Worm (Caenorhabditis elegans) whole organism, L2 larva: ENCODE measurements around the gene ZC190.7.
A peak's percentile ranks its signal among the peaks of the same experiment; 100 is the strongest.

ENCODE experiments used
- F13H6.1 ChIP-seq: sonication (generic microtip); optimal IDR thresholded peaks from 2 replicates; lab custom pipeline; 2016; ENCODE audit warnings: missing genetic modification characterization, missing compliant biosample characterization
- R02D3.7 ChIP-seq: fragments of 150-350 bp; optimal IDR thresholded peaks from 2 replicates; lab custom pipeline; 2014; ENCODE audit warnings: missing biosample characterization, missing genetic modification characterization
- Y55F3AM.14 ChIP-seq: fragments of 200-800 bp; sonication (Bioruptor generic); optimal IDR thresholded peaks from 2 replicates; lab custom pipeline; 2018; ENCODE audit warnings: mild to moderate bottlenecking, missing genetic modification characterization, missing compliant biosample characterization
- alr-1 ChIP-seq: fragments of 150-350 bp; optimal IDR thresholded peaks from 2 replicates; lab custom pipeline; 2014; ENCODE audit warnings: missing biosample characterization, missing genetic modification characterization
- aly-2 ChIP-seq: fragments of 150-350 bp; optimal IDR thresholded peaks from 2 replicates; lab custom pipeline; 2014; ENCODE audit warnings: missing biosample characterization, missing genetic modification characterization
- ama-1 ChIP-seq: fragments of 150-350 bp; optimal IDR thresholded peaks from 2 replicates; lab custom pipeline; 2018; ENCODE audit warnings: inconsistent platforms
- blmp-1 ChIP-seq: sonication (generic microtip); optimal IDR thresholded peaks from 2 replicates; lab custom pipeline; 2017; ENCODE audit warnings: missing genetic modification characterization, mild to moderate bottlenecking, missing compliant biosample characterization, antibody characterized with exemption, moderate library complexity; ENCODE audit not compliant: insufficient read depth
- ceh-16 ChIP-seq: fragments of 150-350 bp; optimal IDR thresholded peaks from 2 replicates; lab custom pipeline; 2014; ENCODE audit warnings: missing biosample characterization, missing genetic modification characterization
- egl-27 ChIP-seq: sonication (generic microtip); optimal IDR thresholded peaks from 3 replicates; lab custom pipeline; 2017; ENCODE audit warnings: missing biosample characterization, missing genetic modification reagents, missing genetic modification characterization
- elt-1 ChIP-seq: fragments of 150-350 bp; optimal IDR thresholded peaks from 2 replicates; lab custom pipeline; 2014; ENCODE audit warnings: missing biosample characterization, missing genetic modification characterization
- elt-3 ChIP-seq: sonication (generic microtip); optimal IDR thresholded peaks from 2 replicates; lab custom pipeline; 2017; ENCODE audit warnings: missing biosample characterization, missing genetic modification characterization
- fos-1 ChIP-seq: fragments of 150-350 bp; optimal IDR thresholded peaks from 2 replicates; lab custom pipeline; 2014; ENCODE audit warnings: missing biosample characterization, missing genetic modification characterization
- gmeb-1 ChIP-seq: fragments of 150-350 bp; optimal IDR thresholded peaks from 2 replicates; lab custom pipeline; 2014; ENCODE audit warnings: missing biosample characterization, missing genetic modification characterization
- lin-11 ChIP-seq: fragments of 150-350 bp; sonication (generic microtip); optimal IDR thresholded peaks from 2 replicates; lab custom pipeline; 2014; ENCODE audit warnings: missing biosample characterization, missing genetic modification characterization, inconsistent platforms, mixed read lengths
- lin-13 ChIP-seq: fragments of 150-350 bp; optimal IDR thresholded peaks from 2 replicates; lab custom pipeline; 2014; ENCODE audit warnings: missing biosample characterization, missing genetic modification reagents, missing genetic modification characterization
- lin-39 ChIP-seq: fragments of 150-350 bp; optimal IDR thresholded peaks from 2 replicates; lab custom pipeline; 2014; ENCODE audit warnings: missing biosample characterization, missing genetic modification reagents, missing genetic modification characterization
- mab-5 ChIP-seq: fragments of 150-350 bp; optimal IDR thresholded peaks from 2 replicates; lab custom pipeline; 2014; ENCODE audit warnings: missing biosample characterization, missing genetic modification characterization
- mdl-1 ChIP-seq, 2 experiments: fragments of 150-350 bp in 1 of 2; sonication (generic microtip) in 1 of 2; optimal IDR thresholded peaks; 2 replicates each; lab custom pipeline; 2017; ENCODE audit warnings: missing biosample characterization in 2 of 2, missing genetic modification characterization in 2 of 2
- nhr-10 ChIP-seq: sonication (generic microtip); optimal IDR thresholded peaks from 2 replicates; lab custom pipeline; 2017; ENCODE audit warnings: missing biosample characterization, missing genetic modification characterization
- nhr-129 ChIP-seq: fragments of 150-350 bp; optimal IDR thresholded peaks from 2 replicates; lab custom pipeline; 2014; ENCODE audit warnings: missing biosample characterization, missing genetic modification characterization
- nhr-21 ChIP-seq: fragments of 150-350 bp; optimal IDR thresholded peaks from 2 replicates; lab custom pipeline; 2014; ENCODE audit warnings: missing biosample characterization, missing genetic modification characterization
- nhr-237 ChIP-seq: fragments of 150-350 bp; optimal IDR thresholded peaks from 2 replicates; lab custom pipeline; 2014; ENCODE audit warnings: missing biosample characterization, missing genetic modification characterization
- nhr-25 ChIP-seq: fragments of 150-350 bp; sonication (generic microtip); optimal IDR thresholded peaks from 3 replicates; lab custom pipeline; 2014; ENCODE audit warnings: missing biosample characterization, missing genetic modification characterization
- nhr-6 ChIP-seq: fragments of 150-350 bp; optimal IDR thresholded peaks from 2 replicates; lab custom pipeline; 2014; ENCODE audit warnings: missing biosample characterization, missing genetic modification characterization
- sma-3 ChIP-seq: sonication (generic microtip); optimal IDR thresholded peaks from 2 replicates; lab custom pipeline; 2016; ENCODE audit warnings: missing genetic modification reagents, missing genetic modification characterization, missing compliant biosample characterization
- sma-9 ChIP-seq, 2 experiments: fragments of 150-350 bp in 1 of 2; sonication (generic microtip) in 1 of 2; optimal IDR thresholded peaks; 2 replicates each; lab custom pipeline; 2014 to 2016; ENCODE audit warnings: missing genetic modification characterization in 2 of 2, mild to moderate bottlenecking in 1 of 2, missing biosample characterization in 1 of 2, missing compliant biosample characterization in 1 of 2, missing genetic modification reagents in 1 of 2, moderate library complexity in 1 of 2
- unc-55 ChIP-seq: fragments of 150-350 bp; sonication (generic microtip); optimal IDR thresholded peaks from 3 replicates; lab custom pipeline; 2014; ENCODE audit warnings: missing biosample characterization, missing genetic modification reagents, missing genetic modification characterization
- unc-62 ChIP-seq: fragments of 150-350 bp; optimal IDR thresholded peaks from 2 replicates; lab custom pipeline; 2014; ENCODE audit warnings: missing biosample characterization, missing genetic modification reagents, missing genetic modification characterization
- zag-1 ChIP-seq: fragments of 150-350 bp; optimal IDR thresholded peaks from 2 replicates; lab custom pipeline; 2014; ENCODE audit warnings: missing biosample characterization, missing genetic modification characterization
- ztf-11 ChIP-seq: sonication (generic microtip); optimal IDR thresholded peaks from 2 replicates; lab custom pipeline; 2017; ENCODE audit warnings: missing biosample characterization, missing genetic modification characterization
- ztf-4 ChIP-seq: fragments of 150-350 bp; optimal IDR thresholded peaks from 2 replicates; lab custom pipeline; 2014; ENCODE audit warnings: missing biosample characterization, missing genetic modification characterization

ZC190.7 gene

DNA sequence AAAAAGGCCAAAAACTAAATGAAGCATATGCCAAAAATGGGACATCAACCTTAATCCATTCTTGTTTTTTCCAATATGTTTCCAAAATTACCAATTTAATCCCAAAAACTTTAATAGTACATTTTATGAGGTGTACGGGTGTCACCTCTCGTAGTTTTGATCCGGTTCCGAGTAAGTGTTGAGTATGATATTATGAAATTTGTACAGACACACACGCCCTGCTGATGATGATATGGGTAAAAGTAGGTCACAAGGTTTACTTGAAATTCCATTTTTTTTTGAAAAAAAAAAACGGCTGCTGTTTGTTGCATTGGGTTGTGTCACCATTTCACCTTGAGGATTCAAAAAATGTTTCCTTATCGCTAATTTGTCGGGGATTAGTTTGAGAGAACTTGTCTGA, 28.8 kb downstream of the ZC190.7 start:
- TF ChIP-seq F13H6.1 (tag; lab: Kevin White, UChicago): no peak
- no peak for TF ChIP-seq nhr-237
- TF ChIP-seq elt-1 (tag; lab: Kevin White, UChicago): no peak
- peak; percentile 8 for TF ChIP-seq nhr-25

DNA sequence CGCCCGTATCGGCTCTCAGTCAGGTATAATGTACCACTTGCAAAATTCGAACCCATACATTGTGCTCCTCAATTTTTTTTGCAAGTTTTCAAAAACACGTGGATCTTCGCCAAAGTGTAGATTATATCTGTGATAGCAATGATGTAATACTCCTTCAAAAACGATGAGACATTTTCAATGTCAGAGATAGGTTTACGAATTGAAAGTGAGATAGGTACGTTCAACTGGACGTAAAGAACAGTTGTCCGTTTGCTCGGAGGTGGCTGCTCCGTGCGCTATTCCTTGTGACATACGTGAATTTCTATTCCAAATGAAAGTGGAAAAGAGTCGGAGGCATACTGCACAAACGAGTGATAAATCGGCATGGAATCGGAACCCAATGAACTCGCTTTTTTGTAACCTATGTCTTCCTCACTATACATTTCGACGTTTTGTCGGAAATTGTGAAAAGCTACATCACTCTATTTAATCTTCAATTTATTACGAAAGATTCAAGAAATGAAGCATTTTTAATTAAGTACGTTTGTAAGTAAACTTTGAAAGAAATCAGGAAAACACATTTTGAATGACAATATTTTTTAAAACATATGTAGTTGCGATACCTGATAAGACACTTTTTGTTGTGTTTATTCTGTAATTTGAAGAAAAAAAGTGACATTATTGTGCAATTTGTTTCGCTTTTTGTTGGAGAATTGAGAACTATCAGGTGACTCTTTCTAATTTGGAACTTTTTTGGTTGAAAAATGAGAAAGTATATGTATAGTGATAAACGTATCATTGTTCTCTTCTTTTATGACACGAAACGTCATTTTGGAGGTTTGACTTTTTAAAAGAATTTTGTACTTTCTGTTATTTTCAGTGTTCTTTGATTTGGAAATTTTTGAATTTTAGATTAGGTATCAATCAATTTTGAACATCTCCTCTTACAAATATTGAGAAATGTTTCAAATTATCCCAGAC, 31.9 kb downstream of the ZC190.7 start:
- TF ChIP-seq nhr-129 (tag; lab: Kevin White, UChicago) (peak; percentile 81), lin-13 (GFP tag; lab: Kevin White, UChicago) (no peak), ztf-4 (tag; lab: Kevin White, UChicago) (no peak), ama-1 (lab: Kevin White, UChicago) (no peak), F13H6.1 (tag; lab: Kevin White, UChicago) (peak; percentile 51), fos-1 (tag; lab: Kevin White, UChicago) (peak; percentile 28), blmp-1 (peak; percentile 30), nhr-6 (tag; lab: Kevin White, UChicago) (peak; percentile 46), sma-9 (GFP tag; optimal IDR thresholded peaks at IDR 0.05; lab: Kevin White, UChicago) (peak; percentile 74), sma-9 (tag; optimal IDR thresholded peaks at IDR 0.05; lab: Kevin White, UChicago) (no peak), nhr-10 (tag; lab: Kevin White, UChicago) (no peak)

DNA sequence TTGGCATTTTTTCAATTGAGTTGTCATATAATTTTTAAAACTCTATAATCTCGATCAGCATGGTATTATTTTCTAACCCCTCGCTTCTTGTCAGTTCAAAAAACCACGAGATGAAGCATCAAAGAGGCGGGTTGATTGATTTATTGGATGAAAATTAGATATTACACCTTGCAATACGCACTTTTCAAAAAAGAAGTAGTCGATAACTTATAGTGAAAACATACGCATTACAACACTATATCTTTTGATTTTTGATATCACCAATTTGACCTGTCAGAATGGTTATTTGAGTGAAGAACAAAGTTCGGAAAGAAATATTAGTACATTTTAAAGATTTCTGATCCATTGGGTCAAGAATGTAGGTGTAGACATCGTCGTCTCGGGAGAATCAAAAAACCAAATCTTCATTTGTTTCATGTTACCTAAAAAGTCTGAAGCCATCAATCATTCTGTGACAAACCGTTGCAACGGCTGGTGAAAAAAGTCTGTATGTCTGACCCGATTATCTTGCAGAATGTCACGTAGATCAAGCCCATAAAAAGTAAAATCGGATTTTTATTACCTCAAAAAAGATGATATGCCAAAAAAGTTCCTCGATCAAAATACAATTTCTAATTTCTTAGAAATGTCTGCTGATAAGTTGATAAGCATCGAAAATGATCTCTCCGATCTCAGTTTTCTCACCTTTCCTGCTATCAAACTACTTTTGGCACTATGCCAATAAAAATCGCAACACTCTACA, 33.4 kb downstream of the ZC190.7 start:
- TF ChIP-seq blmp-1: peak; percentile 70
- TF ChIP-seq mdl-1 (tag; optimal IDR thresholded peaks at IDR 0.05; lab: Kevin White, UChicago): no peak
- no peak for TF ChIP-seq zag-1 (tag; lab: Kevin White, UChicago)
- TF ChIP-seq sma-3 (GFP tag; lab: Kevin White, UChicago): peak; percentile 30
- TF ChIP-seq lin-11 (tag; lab: Kevin White, UChicago): no peak
- TF ChIP-seq nhr-25: peak; percentile 39
- TF ChIP-seq gmeb-1 (tag; lab: Kevin White, UChicago): no peak
- TF ChIP-seq aly-2 (tag; lab: Kevin White, UChicago): no peak
- TF ChIP-seq unc-62 (GFP tag; lab: Kevin White, UChicago): peak; percentile 25
- no peak for TF ChIP-seq unc-55
- peak; percentile 10 for TF ChIP-seq egl-27 (tag; lab: Kevin White, UChicago)
- TF ChIP-seq nhr-21 (tag; lab: Kevin White, UChicago): peak; percentile 61
- TF ChIP-seq mab-5 (tag; lab: Kevin White, UChicago): peak; percentile 57
- no peak for TF ChIP-seq elt-3
- no peak for TF ChIP-seq nhr-237
- TF ChIP-seq sma-9 (GFP tag; optimal IDR thresholded peaks at IDR 0.05; lab: Kevin White, UChicago): peak; percentile 61
- TF ChIP-seq sma-9 (tag; optimal IDR thresholded peaks at IDR 0.05; lab: Kevin White, UChicago): no peak
- TF ChIP-seq fos-1 (tag; lab: Kevin White, UChicago): peak; percentile 54
- peak; percentile 5 for TF ChIP-seq nhr-6 (tag; lab: Kevin White, UChicago)

DNA sequence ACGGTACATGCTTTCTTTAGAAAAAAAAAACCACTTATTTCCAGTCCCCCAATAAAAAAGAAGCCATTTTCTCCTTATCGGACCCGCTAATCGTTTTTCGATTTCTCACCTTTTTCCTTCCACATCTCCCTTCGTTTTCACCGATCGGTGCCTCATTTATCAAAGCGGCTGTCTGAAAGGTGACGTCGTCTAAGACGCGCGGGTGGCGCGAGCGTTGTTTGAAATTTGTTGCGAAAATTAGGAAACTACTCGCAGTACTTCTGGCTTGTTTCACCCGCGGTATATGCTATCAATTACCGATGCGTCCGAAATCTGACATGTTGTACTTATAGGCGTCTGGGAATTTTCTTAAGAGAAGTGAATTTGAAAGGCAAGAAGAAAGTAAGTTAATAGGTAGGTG, 34.5 kb downstream of the ZC190.7 start:
- TF ChIP-seq nhr-21 (tag; lab: Kevin White, UChicago): peak; percentile 42
- TF ChIP-seq sma-3 (GFP tag; lab: Kevin White, UChicago): no peak
- peak; percentile 33 for TF ChIP-seq mab-5 (tag; lab: Kevin White, UChicago)
- no peak for TF ChIP-seq ztf-11
- peak; percentile 45 for TF ChIP-seq egl-27 (tag; lab: Kevin White, UChicago)
- TF ChIP-seq nhr-10 (tag; lab: Kevin White, UChicago): no peak
- no peak for TF ChIP-seq R02D3.7 (tag; lab: Kevin White, UChicago)
- no peak for TF ChIP-seq lin-39 (tag; lab: Kevin White, UChicago)
- TF ChIP-seq Y55F3AM.14 (GFP tag; lab: Kevin White, UChicago): no peak
- peak; percentile 27 for TF ChIP-seq nhr-25
- peak; percentile 70 for TF ChIP-seq sma-9 (GFP tag; optimal IDR thresholded peaks at IDR 0.05; lab: Kevin White, UChicago)
- no peak for TF ChIP-seq sma-9 (tag; optimal IDR thresholded peaks at IDR 0.05; lab: Kevin White, UChicago)
- TF ChIP-seq alr-1: no peak
- TF ChIP-seq ceh-16 (tag; lab: Kevin White, UChicago): peak; percentile 78
- TF ChIP-seq blmp-1: peak; percentile 70
